Worm (Caenorhabditis elegans): ENCODE results near the gene ZC239.21.

DNA sequence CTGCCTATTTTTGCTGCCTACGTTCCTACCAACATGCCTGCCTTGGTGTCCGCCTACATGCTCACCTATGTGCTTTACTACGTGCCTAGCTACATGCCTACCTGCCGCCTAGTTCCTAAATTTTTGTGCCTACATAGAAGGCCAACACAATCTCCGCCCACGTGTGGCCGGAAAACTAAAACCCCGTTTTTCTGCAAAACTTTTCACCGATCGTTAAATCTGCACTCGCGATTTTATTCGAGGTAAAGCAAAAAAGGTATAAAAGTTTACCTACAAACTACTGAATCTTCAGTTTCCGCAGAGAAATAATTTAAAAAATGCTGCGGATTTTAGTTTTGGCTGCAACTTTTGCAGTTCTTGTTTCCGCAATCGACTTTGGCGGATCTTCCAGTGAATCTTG is 42.7 kb downstream of the ZC239.21 start, which contains the start of gene clec-124:
- no peak for TF ChIP-seq ztf-29 (GFP tag; IDR thresholded peaks at IDR 0.05)
- TF ChIP-seq ref-1 (GFP tag; conservative IDR thresholded peaks at IDR 0.05) = no peak

Data from whole organism, midembryonic.